Worm (Caenorhabditis elegans): ENCODE data around the gene srg-32.

srg-32 gene

DNA sequence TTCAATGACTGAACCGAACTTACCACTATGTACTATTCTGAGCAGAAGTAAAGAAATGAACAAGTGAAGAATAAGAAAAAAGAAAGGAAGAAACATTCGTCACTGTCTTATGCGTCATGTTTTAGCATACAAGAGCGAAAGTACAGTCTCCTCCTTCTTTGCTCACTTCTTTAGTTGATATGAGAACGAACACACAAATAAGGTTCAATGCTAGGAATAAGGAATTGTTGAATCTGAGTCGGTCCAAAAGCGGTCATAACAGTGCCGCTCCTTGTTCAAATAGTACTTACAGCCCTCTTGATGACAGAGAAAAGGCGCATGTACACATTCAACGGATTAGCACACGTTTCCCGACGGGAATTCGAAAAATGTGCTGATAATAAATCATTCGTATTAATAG lies 49.5 kb downstream of the srg-32 start, which contains the start of gene F25D1.8:
F25D1.8 (plus strand) TSS at position 301 of the 400 bp plus-strand sequence.
- TF ChIP-seq mdl-1 (tag; optimal IDR thresholded peaks at IDR 0.05) (no peak), nhr-77 (tag; optimal IDR thresholded peaks at IDR 0.05) (no peak), nhr-12 (tag; optimal IDR thresholded peaks at IDR 0.05) (no peak), unc-39 (tag; optimal IDR thresholded peaks at IDR 0.05) (no peak), aly-2 (tag; optimal IDR thresholded peaks at IDR 0.05) (no peak), nhr-11 (tag; optimal IDR thresholded peaks at IDR 0.05) (no peak), skn-1 (tag; optimal IDR thresholded peaks at IDR 0.05) (no peak), dmd-4 (tag; optimal IDR thresholded peaks at IDR 0.05) (no peak)

Measured in whole organism, L2 larva.